Fruit fly (Drosophila melanogaster) whole organism, embryonic: ENCODE measurements around the gene CG4660.
A peak's percentile ranks its signal among the peaks of the same experiment; 100 is the strongest.

ENCODE experiments used
- CG10959 ChIP-seq: fragments of 200-800 bp; sonication (Bioruptor generic); IDR thresholded peaks from 2 replicates; pipeline ENCODE4 v1.3.6; 2022; ENCODE audit warnings: missing biosample characterization, missing genetic modification characterization
- CG13894 ChIP-seq: fragments of 200-800 bp; sonication (Bioruptor generic); optimal IDR thresholded peaks from 3 replicates; lab custom pipeline; 2018; ENCODE audit warnings: missing biosample characterization, mild to moderate bottlenecking, missing genetic modification characterization, moderate library complexity
- CG15269 ChIP-seq: fragments of 200-800 bp; sonication (Bioruptor generic); optimal IDR thresholded peaks from 2 replicates; lab custom pipeline; 2018; ENCODE audit warnings: missing biosample characterization, mild to moderate bottlenecking, missing genetic modification characterization, moderate library complexity
- CG1792 ChIP-seq: fragments of 200-800 bp; sonication (Bioruptor generic); optimal IDR thresholded peaks from 2 replicates; lab custom pipeline; 2016; ENCODE audit warnings: missing biosample characterization, missing genetic modification characterization
- CG4282 ChIP-seq: fragments of 200-800 bp; sonication (Bioruptor generic); optimal IDR thresholded peaks from 2 replicates; lab custom pipeline; 2016; ENCODE audit warnings: missing biosample characterization, missing genetic modification characterization
- CG4730 ChIP-seq: fragments of 200-800 bp; sonication (Bioruptor generic); IDR thresholded peaks from 2 replicates; pipeline ENCODE4 v1.3.6; 2022; ENCODE audit warnings: missing biosample characterization, missing genetic modification characterization
- HLH3B ChIP-seq: fragments of 200-800 bp; sonication (Bioruptor generic); IDR thresholded peaks from 2 replicates; pipeline ENCODE4 v1.3.6; 2022; ENCODE audit warnings: missing biosample characterization, missing genetic modification characterization
- Med ChIP-seq: fragments of 200-800 bp; sonication (Bioruptor generic); peaks from one replicate; lab custom pipeline; 2016; ENCODE audit warnings: missing biosample characterization, missing genetic modification characterization, mild to moderate bottlenecking, inconsistent platforms, moderate library complexity
- Nf-YB ChIP-seq: fragments of 200-800 bp; sonication (Bioruptor generic); optimal IDR thresholded peaks from 3 replicates; lab custom pipeline; 2019; ENCODE audit warnings: missing biosample characterization, mild to moderate bottlenecking, missing genetic modification characterization, moderate library complexity
- Rfx ChIP-seq: fragments of 200-800 bp; sonication (Bioruptor generic); IDR thresholded peaks from 2 replicates; pipeline ENCODE4 v1.3.6; 2022; ENCODE audit warnings: missing biosample characterization, missing genetic modification characterization
- Xrp1 ChIP-seq: fragments of 200-800 bp; sonication (Bioruptor generic); IDR thresholded peaks from 2 replicates; pipeline ENCODE4 v1.3.6; 2022; ENCODE audit warnings: missing biosample characterization, missing genetic modification characterization
- abd-A ChIP-seq: fragments of 200-800 bp; sonication (Bioruptor generic); optimal IDR thresholded peaks from 3 replicates; lab custom pipeline; 2019; ENCODE audit warnings: missing biosample characterization, mild to moderate bottlenecking, missing genetic modification characterization, moderate library complexity
- ato ChIP-seq: fragments of 200-800 bp; sonication (Bioruptor generic); IDR thresholded peaks from 2 replicates; pipeline ENCODE4 v1.3.6; 2022; ENCODE audit warnings: missing biosample characterization, missing genetic modification characterization; ENCODE audit not compliant: partially characterized antibody
- grn ChIP-seq: fragments of 200-800 bp; sonication (Bioruptor generic); optimal IDR thresholded peaks from 3 replicates; lab custom pipeline; 2017; ENCODE audit warnings: missing biosample characterization, missing genetic modification characterization
- gsb-n ChIP-seq: fragments of 200-800 bp; sonication (Bioruptor generic); optimal IDR thresholded peaks from 3 replicates; lab custom pipeline; 2018; ENCODE audit warnings: missing biosample characterization, mild to moderate bottlenecking, missing genetic modification characterization
- lbe ChIP-seq: fragments of 200-800 bp; sonication (Bioruptor generic); optimal IDR thresholded peaks from 2 replicates; lab custom pipeline; 2016; ENCODE audit warnings: missing biosample characterization, mild to moderate bottlenecking, missing genetic modification characterization
- sens ChIP-seq: fragments of 200-800 bp; sonication (Bioruptor generic); peaks from one replicate; lab custom pipeline; 2016; ENCODE audit warnings: missing biosample characterization, missing genetic modification characterization
- zen ChIP-seq: fragments of 200-800 bp; sonication (Bioruptor generic); optimal IDR thresholded peaks from 3 replicates; lab custom pipeline; 2018; ENCODE audit warnings: missing biosample characterization, mild to moderate bottlenecking, missing genetic modification characterization, moderate library complexity
- zfh1 ChIP-seq: fragments of 200-800 bp; sonication (Bioruptor generic); IDR thresholded peaks from 3 replicates; pipeline ENCODE4 v1.3.6; 2022; ENCODE audit warnings: missing biosample characterization, missing genetic modification characterization

CG4660 gene

dm6 chrX:6030010-6030409 lies 51.2 kb downstream of the CG4660 start:
- TF ChIP-seq CG4282 (GFP tag; lab: Kevin White, UChicago) (no peak), Xrp1 (GFP tag; lab: Robert Waterston, UW) (peak; percentile 9; the same call in 1 of the 2 replicates), CG10959 (0 out of 2 replicates have a peak, but pooled peaks have one; percentile 21), lbe (GFP tag; lab: Kevin White, UChicago) (peak; percentile 18), sens (GFP tag; lab: Kevin White, UChicago) (peak; percentile 43), Med (GFP tag; lab: Kevin White, UChicago) (peak; percentile 60), zen (tag; lab: Kevin White, UChicago) (no peak), zfh1 (0 out of 3 replicates have a peak, but pooled peaks have one; percentile 27), CG1792 (no peak)

- TF ChIP-seq abd-A = peak; percentile 49
- peak; percentile 63 for TF ChIP-seq CG15269
- peak; percentile 24; the same call in 1 of the 2 replicates for TF ChIP-seq Rfx (GFP tag; lab: Robert Waterston, UW)
- TF ChIP-seq CG4730 (GFP tag; lab: Robert Waterston, UW) = no peak
- TF ChIP-seq sens (GFP tag; lab: Kevin White, UChicago) = peak; percentile 56
- TF ChIP-seq grn = peak; percentile 24
- TF ChIP-seq HLH3B (GFP tag; lab: Robert Waterston, UW) = no peak
- peak; percentile 47 for TF ChIP-seq gsb-n (tag; lab: Kevin White, UChicago)
- peak; percentile 20 for TF ChIP-seq CG13894 (tag; lab: Kevin White, UChicago)
- peak; percentile 10 for TF ChIP-seq Nf-YB (GFP tag; lab: Kevin White, UChicago)
- TF ChIP-seq ato = no peak
Measured at dm6 chrX:6029015-6029414, 52.2 kb downstream of the CG4660 start.
